Comparison of ENCODE assay signal across 5 fruit fly cellular contexts in the genomic region with DNA sequence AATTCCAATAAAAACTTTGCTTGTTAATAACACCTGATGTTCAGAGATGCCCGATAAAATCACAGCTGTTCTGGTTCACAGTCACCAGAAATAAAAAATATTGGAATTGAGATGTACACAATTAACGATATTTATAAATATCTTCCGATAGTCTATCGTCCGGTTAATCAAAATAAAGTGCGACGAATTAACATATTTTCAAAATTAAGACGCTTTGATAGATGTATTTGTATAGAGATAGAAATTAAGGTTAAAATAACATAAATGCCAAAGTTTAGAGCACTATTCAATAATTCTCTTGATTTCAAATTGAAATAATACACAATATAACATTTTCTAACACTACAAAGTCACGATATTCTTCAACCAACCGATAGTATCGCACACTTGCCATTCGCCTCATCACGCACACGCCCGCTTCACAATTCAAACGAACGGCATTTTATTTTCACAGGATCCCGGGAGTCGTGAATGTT.
TF ChIP-seq lines count a peak whose summit lies in the region.

Gene CG3281 (minus strand): TSS at position 67 of the 476 bp plus-strand sequence.
Gene aurA (plus strand): TSS at position 386 of the 476 bp plus-strand sequence.

TF ChIP-seq in whole organism, adult, 20 proteins besides CTCF, POLR2A, EP300 and RAD21 (continued from another document):
- peak; percentile 94 for TF ChIP-seq toe (GFP tag; optimal IDR thresholded peaks at IDR 0.05; lab: Kevin White, UChicago)
- peak; percentile 81 for TF ChIP-seq Crg-1 (GFP tag; optimal IDR thresholded peaks at IDR 0.05; lab: Kevin White, UChicago)
- TF ChIP-seq bab1 (GFP tag; optimal IDR thresholded peaks at IDR 0.05; lab: Kevin White, UChicago): peak; percentile 91
- peak; percentile 86 for TF ChIP-seq ovo (GFP tag; optimal IDR thresholded peaks at IDR 0.05; lab: Kevin White, UChicago)

TF ChIP-seq in whole organism, embryonic, 481 proteins besides CTCF, POLR2A, EP300 and RAD21 (continued from another document and continues in another):
- TF ChIP-seq D (optimal IDR thresholded peaks at IDR 0.05; lab: Kevin White, UChicago) (no peak), D (GFP tag; optimal IDR thresholded peaks at IDR 0.05; lab: Kevin White, UChicago) (peak; percentile 38), CG43689 (GFP tag; IDR thresholded peaks at IDR 0.05; lab: Robert Waterston, UW) (no peak), Drgx (GFP tag; IDR thresholded peaks at IDR 0.05; lab: Robert Waterston, UW) (no peak), yki (optimal IDR thresholded peaks at IDR 0.05; lab: Kevin White, UChicago) (peak; percentile 48), CG15514 (GFP tag; optimal IDR thresholded peaks at IDR 0.05; lab: Kevin White, UChicago) (peak; percentile 83), pros (GFP tag; optimal IDR thresholded peaks at IDR 0.05; lab: Kevin White, UChicago) (no peak), Hmr (GFP tag; optimal IDR thresholded peaks at IDR 0.05; lab: Kevin White, UChicago) (peak; percentile 81), Ets97D (GFP tag; optimal IDR thresholded peaks at IDR 0.05; lab: Kevin White, UChicago) (peak; percentile 85), fru (optimal IDR thresholded peaks at IDR 0.05; lab: Kevin White, UChicago) (no peak), aop (GFP tag; IDR thresholded peaks at IDR 0.05; lab: Robert Waterston, UW) (no peak), hb (GFP tag; IDR thresholded peaks at IDR 0.05; lab: Robert Waterston, UW; ENCODE audit: partially characterized antibody) (peak; percentile 94), CG10959 (GFP tag; IDR thresholded peaks at IDR 0.05; lab: Robert Waterston, UW) (no peak), CG15601 (tag; optimal IDR thresholded peaks at IDR 0.05; lab: Kevin White, UChicago) (peak; percentile 57), Elba2 (GFP tag; optimal IDR thresholded peaks at IDR 0.05; lab: Kevin White, UChicago) (peak; percentile 84), CG8388 (GFP tag; optimal IDR thresholded peaks at IDR 0.05; lab: Kevin White, UChicago) (peak; percentile 41), CG14050 (GFP tag; IDR thresholded peaks at IDR 0.05; lab: Robert Waterston, UW) (peak; percentile 34; the same call in 1 of the 3 replicates), CG6854 (GFP tag; optimal IDR thresholded peaks at IDR 0.05; lab: Kevin White, UChicago) (no peak), toy (GFP tag; IDR thresholded peaks at IDR 0.05; lab: Robert Waterston, UW) (no peak), CG4424 (GFP tag; optimal IDR thresholded peaks at IDR 0.05; lab: Kevin White, UChicago) (peak; percentile 82), pzg (GFP tag; optimal IDR thresholded peaks at IDR 0.05; lab: Kevin White, UChicago) (peak; percentile 86), trh (GFP tag; optimal IDR thresholded peaks at IDR 0.05; lab: Kevin White, UChicago) (peak; percentile 36), HLH4C (GFP tag; IDR thresholded peaks at IDR 0.05; lab: Robert Waterston, UW; ENCODE audit: partially characterized antibody) (peak; percentile 93), CG1603 (tag; optimal IDR thresholded peaks at IDR 0.05; lab: Kevin White, UChicago) (peak; percentile 48), nerfin-2 (GFP tag; IDR thresholded peaks at IDR 0.05; lab: Robert Waterston, UW; ENCODE audit: partially characterized antibody) (peak; percentile 91; the same call in 1 of the 2 replicates), wor (GFP tag; IDR thresholded peaks at IDR 0.05; lab: Robert Waterston, UW) (peak; percentile 16; the same call in 1 of the 2 replicates), Mrtf (GFP tag; IDR thresholded peaks at IDR 0.05; lab: Robert Waterston, UW) (no peak), vnd (GFP tag; IDR thresholded peaks at IDR 0.05; lab: Robert Waterston, UW; ENCODE audit: partially characterized antibody) (peak; percentile 97), vvl (GFP tag; IDR thresholded peaks at IDR 0.05; lab: Robert Waterston, UW) (peak; percentile 61)

TF ChIP-seq in whole organism, prepupa, 60 proteins besides CTCF, POLR2A, EP300 and RAD21 (continued from another document and continues in another):
- peak; percentile 75 for TF ChIP-seq CG3032 (tag; optimal IDR thresholded peaks at IDR 0.05; lab: Kevin White, UChicago)
- no peak for TF ChIP-seq pdm3 (GFP tag; optimal IDR thresholded peaks at IDR 0.05; lab: Kevin White, UChicago)
- TF ChIP-seq CG6792 (GFP tag; optimal IDR thresholded peaks at IDR 0.05; lab: Kevin White, UChicago): peak; percentile 46
- peak; percentile 49 for TF ChIP-seq Ets96B (tag; optimal IDR thresholded peaks at IDR 0.05; lab: Kevin White, UChicago)
- peak; percentile 5 for TF ChIP-seq CG7368 (GFP tag; optimal IDR thresholded peaks at IDR 0.05; lab: Kevin White, UChicago)
- no peak for TF ChIP-seq Smox (GFP tag; optimal IDR thresholded peaks at IDR 0.05; lab: Kevin White, UChicago)
- peak; percentile 83 for TF ChIP-seq CG10631 (GFP tag; optimal IDR thresholded peaks at IDR 0.05; lab: Kevin White, UChicago)
- TF ChIP-seq Sox14 (GFP tag; optimal IDR thresholded peaks at IDR 0.05; lab: Kevin White, UChicago): peak; percentile 75
- TF ChIP-seq salr (GFP tag; optimal IDR thresholded peaks at IDR 0.05; lab: Kevin White, UChicago): peak in 1 of 2 experiments; percentile 8
- TF ChIP-seq Hr38 (GFP tag; optimal IDR thresholded peaks at IDR 0.05; lab: Kevin White, UChicago): no peak
- TF ChIP-seq CG3919 (GFP tag; optimal IDR thresholded peaks at IDR 0.05; lab: Kevin White, UChicago): no peak
- no peak for TF ChIP-seq fd85E (GFP tag; optimal IDR thresholded peaks at IDR 0.05; lab: Kevin White, UChicago)
- TF ChIP-seq CG16779 (tag; optimal IDR thresholded peaks at IDR 0.05; lab: Kevin White, UChicago): no peak
- TF ChIP-seq spab (GFP tag; optimal IDR thresholded peaks at IDR 0.05; lab: Kevin White, UChicago): no peak
- peak; percentile 82 for TF ChIP-seq CG31627 (GFP tag; optimal IDR thresholded peaks at IDR 0.05; lab: Kevin White, UChicago)
- peak; percentile 80 for TF ChIP-seq cyc (GFP tag; optimal IDR thresholded peaks at IDR 0.05; lab: Kevin White, UChicago)
- peak; percentile 44 for TF ChIP-seq CG10669 (GFP tag; optimal IDR thresholded peaks at IDR 0.05; lab: Kevin White, UChicago)
- TF ChIP-seq Ets21C (GFP tag; optimal IDR thresholded peaks at IDR 0.05; lab: Kevin White, UChicago): peak; percentile 61
- no peak for TF ChIP-seq fkh (GFP tag; optimal IDR thresholded peaks at IDR 0.05; lab: Kevin White, UChicago)
- TF ChIP-seq svp (GFP tag; lab: Kevin White, UChicago): peak; percentile 79
- no peak for TF ChIP-seq CG1621 (tag; optimal IDR thresholded peaks at IDR 0.05; lab: Kevin White, UChicago)
- peak; percentile 78 for TF ChIP-seq lz (GFP tag; optimal IDR thresholded peaks at IDR 0.05; lab: Kevin White, UChicago)
- TF ChIP-seq achi (GFP tag; optimal IDR thresholded peaks at IDR 0.05; lab: Kevin White, UChicago): peak; percentile 59
- TF ChIP-seq CG6163 (GFP tag; IDR thresholded peaks at IDR 0.05; lab: Robert Waterston, UW): no peak; the same call in 2 of the 3 replicates
- peak; percentile 74 for TF ChIP-seq Eip75B (GFP tag; optimal IDR thresholded peaks at IDR 0.05; lab: Kevin White, UChicago)
- TF ChIP-seq CG6276 (GFP tag; optimal IDR thresholded peaks at IDR 0.05; lab: Kevin White, UChicago): no peak
- TF ChIP-seq Gug (GFP tag; IDR thresholded peaks at IDR 0.05; lab: Robert Waterston, UW): peak; percentile 28; the same call in 1 of the 2 replicates
- peak; percentile 68 for TF ChIP-seq Sox15 (GFP tag; optimal IDR thresholded peaks at IDR 0.05; lab: Kevin White, UChicago)
- no peak for TF ChIP-seq Met (GFP tag; optimal IDR thresholded peaks at IDR 0.05; lab: Kevin White, UChicago)
- TF ChIP-seq OdsH (GFP tag; optimal IDR thresholded peaks at IDR 0.05; lab: Kevin White, UChicago): peak; percentile 70
- TF ChIP-seq CG4318 (GFP tag; optimal IDR thresholded peaks at IDR 0.05; lab: Kevin White, UChicago): no peak
- peak; percentile 83 for TF ChIP-seq esn (GFP tag; optimal IDR thresholded peaks at IDR 0.05; lab: Kevin White, UChicago)

TF ChIP-seq in whole organism, pupa, 21 proteins besides CTCF, POLR2A, EP300 and RAD21 (continued from another document):
- TF ChIP-seq Snoo (tag; optimal IDR thresholded peaks at IDR 0.05; lab: Kevin White, UChicago) (peak; percentile 16), EcR (GFP tag; optimal IDR thresholded peaks at IDR 0.05; lab: Kevin White, UChicago) (peak; percentile 67)

TF ChIP-seq in whole organism, wandering third instar larva, 38 proteins besides CTCF, POLR2A, EP300 and RAD21 (continued from another document):
- no peak for TF ChIP-seq Dfd (GFP tag; optimal IDR thresholded peaks at IDR 0.05; lab: Kevin White, UChicago)
- TF ChIP-seq rgr (GFP tag; optimal IDR thresholded peaks at IDR 0.05; lab: Kevin White, UChicago): peak; percentile 83
- no peak for TF ChIP-seq dl (GFP tag; optimal IDR thresholded peaks at IDR 0.05; lab: Kevin White, UChicago; ENCODE audit: insufficient read depth in 1 of 2, partially characterized antibody in 2 of 2)
- peak; percentile 80 for TF ChIP-seq ey (GFP tag; optimal IDR thresholded peaks at IDR 0.05; lab: Kevin White, UChicago)
- TF ChIP-seq usp (GFP tag; optimal IDR thresholded peaks at IDR 0.05; lab: Kevin White, UChicago): no peak
- TF ChIP-seq Jra (GFP tag; optimal IDR thresholded peaks at IDR 0.05; lab: Kevin White, UChicago): peak; percentile 91
- TF ChIP-seq sage (GFP tag; optimal IDR thresholded peaks at IDR 0.05; lab: Kevin White, UChicago): no peak
- TF ChIP-seq Abd-B (GFP tag; optimal IDR thresholded peaks at IDR 0.05; lab: Kevin White, UChicago): no peak
- peak; percentile 55 for TF ChIP-seq CG32264 (GFP tag; optimal IDR thresholded peaks at IDR 0.05; lab: Kevin White, UChicago)
- TF ChIP-seq woc (GFP tag; optimal IDR thresholded peaks at IDR 0.05; lab: Kevin White, UChicago): peak; percentile 94
- TF ChIP-seq fru (GFP tag; optimal IDR thresholded peaks at IDR 0.05; lab: Kevin White, UChicago): peak; percentile 78
- TF ChIP-seq Hnf4 (GFP tag; optimal IDR thresholded peaks at IDR 0.05; lab: Kevin White, UChicago): peak; percentile 86
- TF ChIP-seq Dif (GFP tag; optimal IDR thresholded peaks at IDR 0.05; lab: Kevin White, UChicago; ENCODE audit: partially characterized antibody): no peak
- no peak for TF ChIP-seq Vsx2 (GFP tag; optimal IDR thresholded peaks at IDR 0.05; lab: Kevin White, UChicago; ENCODE audit: partially characterized antibody)
- TF ChIP-seq dmrt93B (GFP tag; optimal IDR thresholded peaks at IDR 0.05; lab: Kevin White, UChicago): peak; percentile 65
- TF ChIP-seq brk (GFP tag; optimal IDR thresholded peaks at IDR 0.05; lab: Kevin White, UChicago): no peak
- no peak for TF ChIP-seq Hr78 (GFP tag; optimal IDR thresholded peaks at IDR 0.05; lab: Kevin White, UChicago)
- peak; percentile 72 for TF ChIP-seq Sp1 (GFP tag; optimal IDR thresholded peaks at IDR 0.05; lab: Kevin White, UChicago)
